Worm (Caenorhabditis elegans) whole organism, young adult: Measurements from ENCODE around the gene srh-138.

Experiments used
- C06A6.2 ChIP-seq: fragments of 200-800 bp; sonication (Bioruptor generic); conservative IDR thresholded peaks from 2 replicates; pipeline ENCODE4 v1.3.6; 2022; ENCODE audit warnings: missing genetic modification characterization, missing compliant biosample characterization
- D2030.7 ChIP-seq: fragments of 200-800 bp; sonication (Bioruptor generic); IDR thresholded peaks from 2 replicates; pipeline ENCODE4 v1.3.6; 2022; ENCODE audit warnings: missing genetic modification reagents, missing genetic modification characterization, missing compliant biosample characterization
- F23B12.7 ChIP-seq: sonication (generic microtip); optimal IDR thresholded peaks from 2 replicates; lab custom pipeline; 2017; ENCODE audit warnings: missing genetic modification characterization, mild to moderate bottlenecking, missing compliant biosample characterization, antibody characterized with exemption, moderate library complexity; ENCODE audit not compliant: insufficient read depth
- F37B4.10 ChIP-seq: fragments of 200-800 bp; sonication (Bioruptor generic); IDR thresholded peaks from 2 replicates; pipeline ENCODE4 v1.3.6; 2022; ENCODE audit warnings: missing genetic modification characterization, missing compliant biosample characterization
- F52B5.7 ChIP-seq: sonication (generic microtip); optimal IDR thresholded peaks from 2 replicates; lab custom pipeline; 2016; ENCODE audit warnings: mild to moderate bottlenecking, missing genetic modification characterization, missing compliant biosample characterization
- K12H6.12 ChIP-seq: fragments of 200-800 bp; sonication (Bioruptor generic); optimal IDR thresholded peaks from 2 replicates; lab custom pipeline; 2018; ENCODE audit warnings: mild to moderate bottlenecking, missing genetic modification characterization, missing compliant biosample characterization
- Y56A3A.18 ChIP-seq: fragments of 200-800 bp; sonication (Bioruptor generic); IDR thresholded peaks from 2 replicates; pipeline ENCODE4 v1.3.6; 2022; ENCODE audit warnings: missing genetic modification reagents, missing genetic modification characterization, missing compliant biosample characterization
- akir-1 ChIP-seq: fragments of 200-800 bp; sonication (Bioruptor generic); optimal IDR thresholded peaks from 2 replicates; lab custom pipeline; 2018; ENCODE audit warnings: mild to moderate bottlenecking, missing genetic modification characterization, moderate library complexity, missing compliant biosample characterization
- aptf-2 ChIP-seq: fragments of 200-800 bp; sonication (Bioruptor generic); conservative IDR thresholded peaks from 2 replicates; pipeline ENCODE4 v1.3.6; 2022; ENCODE audit warnings: missing genetic modification reagents, missing genetic modification characterization, missing compliant biosample characterization
- atf-7 ChIP-seq: sonication (generic microtip); optimal IDR thresholded peaks from 2 replicates; lab custom pipeline; 2017; ENCODE audit warnings: mild to moderate bottlenecking, missing genetic modification characterization, missing compliant biosample characterization
- bed-1 ChIP-seq: fragments of 200-800 bp; sonication (Bioruptor generic); IDR thresholded peaks from 2 replicates; pipeline ENCODE4 v1.3.6; 2022; ENCODE audit warnings: missing genetic modification reagents, missing genetic modification characterization, missing compliant biosample characterization
- bed-2 ChIP-seq: fragments of 200-800 bp; sonication (Bioruptor generic); IDR thresholded peaks from 2 replicates; pipeline ENCODE4 v1.3.6; 2022; ENCODE audit warnings: missing genetic modification reagents, missing genetic modification characterization, missing compliant biosample characterization
- ccch-3 ChIP-seq: fragments of 200-800 bp; sonication (Bioruptor generic); optimal IDR thresholded peaks from 2 replicates; lab custom pipeline; 2018; ENCODE audit warnings: mild to moderate bottlenecking, missing genetic modification characterization, missing compliant biosample characterization
- ceh-27 ChIP-seq: fragments of 200-800 bp; sonication (Bioruptor generic); optimal IDR thresholded peaks from 2 replicates; lab custom pipeline; 2018; ENCODE audit warnings: mild to moderate bottlenecking, missing genetic modification characterization, moderate library complexity, missing compliant biosample characterization
- ceh-58 ChIP-seq: fragments of 200-800 bp; sonication (Bioruptor generic); IDR thresholded peaks from 2 replicates; pipeline ENCODE4 v1.3.6; 2022; ENCODE audit warnings: missing genetic modification characterization, missing compliant biosample characterization
- die-1 ChIP-seq: sonication (generic microtip); optimal IDR thresholded peaks from 2 replicates; lab custom pipeline; 2016; ENCODE audit warnings: missing genotype, mild to moderate bottlenecking, missing genetic modification characterization, missing compliant biosample characterization
- egl-44 ChIP-seq: fragments of 200-800 bp; sonication (Bioruptor generic); IDR thresholded peaks from 2 replicates; pipeline ENCODE4 v1.3.6; 2022; ENCODE audit warnings: missing genetic modification reagents, missing genetic modification characterization, missing compliant biosample characterization
- gei-17 ChIP-seq: fragments of 200-800 bp; sonication (Bioruptor generic); optimal IDR thresholded peaks from 2 replicates; lab custom pipeline; 2018; ENCODE audit warnings: mild to moderate bottlenecking, missing genetic modification characterization, missing compliant biosample characterization
- him-1 ChIP-seq: sonication (generic microtip); optimal IDR thresholded peaks from 2 replicates; lab custom pipeline; 2016; ENCODE audit warnings: missing genotype, missing genetic modification reagents, missing genetic modification characterization, missing compliant biosample characterization
- hmg-1.2 ChIP-seq: fragments of 200-800 bp; sonication (Bioruptor generic); IDR thresholded peaks from 2 replicates; pipeline ENCODE4 v1.3.6; 2022; ENCODE audit warnings: missing genetic modification reagents, missing genetic modification characterization, missing compliant biosample characterization
- let-607 ChIP-seq, 2 experiments: fragments of 200-800 bp in 1 of 2; sonication (Bioruptor generic) in 1 of 2; sonication (generic microtip) in 1 of 2; optimal IDR thresholded peaks; 2 replicates each; lab custom pipeline; 2016 to 2018; ENCODE audit warnings: mild to moderate bottlenecking in 2 of 2, missing compliant biosample characterization in 2 of 2, missing genetic modification characterization in 2 of 2, moderate library complexity in 2 of 2, missing genotype in 1 of 2
- lin-54 ChIP-seq: fragments of 200-800 bp; sonication (Bioruptor generic); optimal IDR thresholded peaks from 2 replicates; lab custom pipeline; 2018; ENCODE audit warnings: mild to moderate bottlenecking, missing genetic modification characterization, missing compliant biosample characterization
- lsl-1 ChIP-seq: fragments of 200-800 bp; sonication (Bioruptor generic); optimal IDR thresholded peaks from 2 replicates; lab custom pipeline; 2018; ENCODE audit warnings: mild to moderate bottlenecking, missing genetic modification characterization, moderate library complexity, missing compliant biosample characterization
- lsy-27 ChIP-seq: sonication (generic microtip); optimal IDR thresholded peaks from 2 replicates; lab custom pipeline; 2017; ENCODE audit warnings: missing genetic modification characterization, mild to moderate bottlenecking, missing compliant biosample characterization, antibody characterized with exemption, missing genotype, borderline replicate concordance; ENCODE audit not compliant: insufficient read depth
- madf-3 ChIP-seq: fragments of 200-800 bp; sonication (Bioruptor generic); IDR thresholded peaks from 2 replicates; pipeline ENCODE4 v1.3.6; 2022; ENCODE audit warnings: missing genetic modification reagents, missing genetic modification characterization, missing compliant biosample characterization
- madf-6 ChIP-seq: fragments of 200-800 bp; sonication (Bioruptor generic); IDR thresholded peaks from 2 replicates; pipeline ENCODE4 v1.3.6; 2022; ENCODE audit warnings: missing genetic modification reagents, missing genetic modification characterization, missing compliant biosample characterization
- madf-8 ChIP-seq: fragments of 200-800 bp; sonication (Bioruptor generic); conservative IDR thresholded peaks from 2 replicates; pipeline ENCODE4 v1.3.6; 2022; ENCODE audit warnings: missing genetic modification reagents, missing genetic modification characterization, missing compliant biosample characterization
- nfyb-1 ChIP-seq: fragments of 200-800 bp; sonication (Bioruptor generic); IDR thresholded peaks from 2 replicates; pipeline ENCODE4 v1.3.6; 2022; ENCODE audit warnings: missing genetic modification reagents, missing genetic modification characterization, missing compliant biosample characterization
- nhr-120 ChIP-seq: fragments of 200-800 bp; sonication (Bioruptor generic); IDR thresholded peaks from 2 replicates; pipeline ENCODE4 v1.3.6; 2022; ENCODE audit warnings: missing genetic modification characterization, missing compliant biosample characterization
- rcor-1 ChIP-seq: fragments of 200-800 bp; sonication (Bioruptor generic); IDR thresholded peaks from 2 replicates; pipeline ENCODE4 v1.3.6; 2022; ENCODE audit warnings: missing genetic modification reagents, missing genetic modification characterization, missing compliant biosample characterization
- rec-8 ChIP-seq, 2 experiments: sonication (generic microtip); optimal IDR thresholded peaks; 2 replicates each; lab custom pipeline; 2016; ENCODE audit warnings: mild to moderate bottlenecking in 2 of 2, missing genetic modification characterization in 2 of 2, missing genetic modification reagents in 2 of 2, missing genotype in 2 of 2, missing biosample characterization in 1 of 2, missing compliant biosample characterization in 1 of 2, moderate library complexity in 1 of 2
- repo-1 ChIP-seq: sonication (generic microtip); optimal IDR thresholded peaks from 2 replicates; lab custom pipeline; 2017; ENCODE audit warnings: mild to moderate bottlenecking, missing genetic modification characterization, missing compliant biosample characterization
- rpc-1 ChIP-seq, 2 experiments: fragments of 150-350 bp in 1 of 2; sonication (generic microtip) in 1 of 2; optimal IDR thresholded peaks; 2 replicates each; lab custom pipeline; 2014 to 2018; ENCODE audit warnings: missing biosample characterization in 1 of 2, missing genetic modification characterization in 1 of 2, missing genetic modification reagents in 1 of 2, missing genotype in 1 of 2
- snpc-3.4 ChIP-seq: sonication (generic microtip); optimal IDR thresholded peaks from 2 replicates; lab custom pipeline; 2017; ENCODE audit warnings: missing genetic modification characterization, mild to moderate bottlenecking, missing compliant biosample characterization, antibody characterized with exemption, moderate library complexity, missing genotype, missing genetic modification reagents
- tlf-1 ChIP-seq: fragments of 200-800 bp; sonication (Bioruptor generic); optimal IDR thresholded peaks from 2 replicates; lab custom pipeline; 2018; ENCODE audit warnings: mild to moderate bottlenecking, missing genetic modification characterization, missing compliant biosample characterization
- unc-130 ChIP-seq: sonication (generic microtip); optimal IDR thresholded peaks from 2 replicates; lab custom pipeline; 2016; ENCODE audit warnings: missing genetic modification reagents, missing genetic modification characterization, missing compliant biosample characterization
- zim-3 ChIP-seq: sonication (generic microtip); optimal IDR thresholded peaks from 2 replicates; lab custom pipeline; 2017; ENCODE audit warnings: mild to moderate bottlenecking, missing genetic modification characterization, moderate library complexity, missing compliant biosample characterization
- ztf-25 ChIP-seq: fragments of 200-800 bp; sonication (Bioruptor generic); IDR thresholded peaks from 2 replicates; pipeline ENCODE4 v1.3.6; 2022; ENCODE audit warnings: missing genetic modification reagents, missing genetic modification characterization, missing compliant biosample characterization

The srh-138 gene

ce11 chrV:16455065-16455464 is 15.8 kb downstream of the srh-138 start, which contains the start of gene str-14:
str-14 (minus strand) TSS chrV:16455165.
- TF ChIP-seq madf-8 (GFP tag; lab: Robert Waterston, UW) (no peak), rpc-1 (optimal IDR thresholded peaks at IDR 0.05; lab: Kevin White, UChicago) (no peak), rpc-1 (tag; optimal IDR thresholded peaks at IDR 0.05; lab: Kevin White, UChicago) (no peak), rec-8 (tag; optimal IDR thresholded peaks at IDR 0.05; lab: Kevin White, UChicago) (no peak), him-1 (no peak), egl-44 (no peak), akir-1 (GFP tag; lab: Kevin White, UChicago) (no peak)

- TF ChIP-seq F37B4.10 (GFP tag; lab: Robert Waterston, UW) (no peak), snpc-3.4 (tag; lab: Kevin White, UChicago) (no peak), zim-3 (tag; lab: Kevin White, UChicago) (no peak), gei-17 (no peak), nhr-120 (no peak)
Measured at ce11 chrV:16447735-16448134, 23.1 kb downstream of the srh-138 start, which contains the start of gene T08G3.13. T08G3.13 (plus strand) TSS chrV:16448035.

ce11 chrV:16446191-16446590 is 24.6 kb downstream of the srh-138 start:
- TF ChIP-seq lsy-27: no peak

- TF ChIP-seq lsl-1 (GFP tag; lab: Kevin White, UChicago) (no peak), atf-7 (tag; lab: Kevin White, UChicago) (no peak), ceh-58 (GFP tag; lab: Robert Waterston, UW) (no peak), him-1 (no peak), ztf-25 (GFP tag; lab: Robert Waterston, UW) (no peak), unc-130 (GFP tag; lab: Kevin White, UChicago) (no peak), F52B5.7 (no peak), let-607 (tag; optimal IDR thresholded peaks at IDR 0.05; lab: Kevin White, UChicago) (no peak), lin-54 (GFP tag; lab: Kevin White, UChicago) (no peak), ccch-3 (GFP tag; lab: Kevin White, UChicago) (no peak), madf-6 (GFP tag; lab: Robert Waterston, UW) (no peak), nfyb-1 (GFP tag; lab: Robert Waterston, UW) (no peak), K12H6.12 (tag; lab: Kevin White, UChicago) (no peak), D2030.7 (no peak), Y56A3A.18 (GFP tag; lab: Robert Waterston, UW) (no peak)
- TF ChIP-seq, all 124 proteins: peak for 0
Measured at ce11 chrV:16445676-16446075, 25.1 kb downstream of the srh-138 start, which contains the start of gene T08G3.6. T08G3.6 (plus strand) TSS chrV:16445976.

- no peak for TF ChIP-seq aptf-2 (GFP tag; lab: Robert Waterston, UW)
- no peak for TF ChIP-seq bed-2 (GFP tag; lab: Robert Waterston, UW)
- no peak for TF ChIP-seq ceh-27 (GFP tag; lab: Kevin White, UChicago)
- TF ChIP-seq hmg-1.2 (GFP tag; lab: Robert Waterston, UW): no peak
- TF ChIP-seq die-1: no peak
- TF ChIP-seq D2030.7: no peak
- TF ChIP-seq repo-1 (tag; lab: Kevin White, UChicago): no peak
- TF ChIP-seq rcor-1 (GFP tag; lab: Robert Waterston, UW): no peak
- no peak for TF ChIP-seq tlf-1 (GFP tag; lab: Kevin White, UChicago)
- TF ChIP-seq madf-6 (GFP tag; lab: Robert Waterston, UW): no peak
- TF ChIP-seq bed-1 (GFP tag; lab: Robert Waterston, UW): no peak
- TF ChIP-seq C06A6.2: no peak
- no peak for TF ChIP-seq Y56A3A.18 (GFP tag; lab: Robert Waterston, UW)
- TF ChIP-seq madf-3 (GFP tag; lab: Robert Waterston, UW): no peak
- no peak for TF ChIP-seq F23B12.7
Measured at ce11 chrV:16443626-16444025, 27.2 kb downstream of the srh-138 start, which contains the start of gene srh-141. srh-141 (plus strand) TSS chrV:16443926.
